Fruit fly (Drosophila melanogaster) whole organism, embryonic: Measurements from ENCODE around the gene CG42449.

Source experiments
- Abd-B ChIP-seq: fragments of 200-800 bp; sonication (Bioruptor generic); optimal IDR thresholded peaks from 2 replicates; lab custom pipeline; 2018; ENCODE audit warnings: missing biosample characterization, mild to moderate bottlenecking, missing genetic modification characterization, moderate library complexity
- Atf3 ChIP-seq: fragments of 200-800 bp; sonication (Bioruptor generic); optimal IDR thresholded peaks from 3 replicates; lab custom pipeline; 2016; ENCODE audit warnings: missing biosample characterization, missing genetic modification characterization
- Atf6 ChIP-seq: fragments of 200-800 bp; sonication (Bioruptor generic); IDR thresholded peaks from 2 replicates; pipeline ENCODE4 v1.3.6; 2022; ENCODE audit warnings: missing biosample characterization, missing genetic modification characterization
- BEAF-32 ChIP-seq: fragments of 200-800 bp; sonication (Bioruptor generic); optimal IDR thresholded peaks from 3 replicates; lab custom pipeline; 2017; ENCODE audit warnings: missing biosample characterization, missing genetic modification characterization, mild to moderate bottlenecking, moderate library complexity, missing genetic modification reagents
- CG10267 ChIP-seq: fragments of 200-800 bp; sonication (Bioruptor generic); optimal IDR thresholded peaks from 2 replicates; lab custom pipeline; 2018; ENCODE audit warnings: missing biosample characterization, mild to moderate bottlenecking, missing genetic modification characterization, moderate library complexity
- CG10366 ChIP-seq: fragments of 200-800 bp; sonication (Bioruptor generic); IDR thresholded peaks from 2 replicates; pipeline ENCODE4 v1.3.6; 2022; ENCODE audit warnings: missing biosample characterization, missing genetic modification characterization
- CG10959 ChIP-seq: fragments of 200-800 bp; sonication (Bioruptor generic); IDR thresholded peaks from 2 replicates; pipeline ENCODE4 v1.3.6; 2022; ENCODE audit warnings: missing biosample characterization, missing genetic modification characterization
- CG11093 ChIP-seq: fragments of 200-800 bp; sonication (Bioruptor generic); IDR thresholded peaks from 3 replicates; pipeline ENCODE4 v1.3.6; 2022; ENCODE audit warnings: missing biosample characterization, missing genetic modification characterization
- CG11398 ChIP-seq: fragments of 200-800 bp; sonication (Bioruptor generic); optimal IDR thresholded peaks from 2 replicates; lab custom pipeline; 2016; ENCODE audit warnings: missing biosample characterization, missing genetic modification characterization
- CG14050 ChIP-seq: fragments of 200-800 bp; sonication (Bioruptor generic); IDR thresholded peaks from 3 replicates; pipeline ENCODE4 v1.3.6; 2022; ENCODE audit warnings: missing biosample characterization, missing genetic modification characterization
- CG15696 ChIP-seq: fragments of 200-800 bp; sonication (Bioruptor generic); optimal IDR thresholded peaks from 2 replicates; lab custom pipeline; 2019; ENCODE audit warnings: missing biosample characterization, mild to moderate bottlenecking, missing genetic modification characterization, moderate library complexity
- CG1647 ChIP-seq: fragments of 200-800 bp; sonication (Bioruptor generic); optimal IDR thresholded peaks from 3 replicates; lab custom pipeline; 2016; ENCODE audit warnings: missing biosample characterization, missing genetic modification characterization
- CG16813 ChIP-seq: fragments of 200-800 bp; sonication (Bioruptor generic); IDR thresholded peaks from 3 replicates; pipeline ENCODE4 v1.3.6; 2022; ENCODE audit warnings: missing biosample characterization, missing genetic modification characterization; ENCODE audit not compliant: partially characterized antibody
- CG17568 ChIP-seq: fragments of 200-800 bp; sonication (Bioruptor generic); optimal IDR thresholded peaks from 2 replicates; lab custom pipeline; 2018; ENCODE audit warnings: missing biosample characterization, mild to moderate bottlenecking, missing genetic modification characterization, moderate library complexity
- CG17802 ChIP-seq: fragments of 200-800 bp; sonication (Bioruptor generic); optimal IDR thresholded peaks from 2 replicates; lab custom pipeline; 2018; ENCODE audit warnings: missing biosample characterization, mild to moderate bottlenecking, missing genetic modification characterization, moderate library complexity
- CG1832 ChIP-seq: fragments of 200-800 bp; sonication (Bioruptor generic); optimal IDR thresholded peaks from 2 replicates; lab custom pipeline; 2017; ENCODE audit warnings: missing biosample characterization, mild to moderate bottlenecking, missing genetic modification characterization, inconsistent platforms
- CG2199 ChIP-seq: fragments of 200-800 bp; sonication (Bioruptor generic); IDR thresholded peaks from 3 replicates; pipeline ENCODE4 v1.3.6; 2022; ENCODE audit warnings: missing biosample characterization, missing genetic modification characterization
- CG2712 ChIP-seq: fragments of 200-800 bp; optimal IDR thresholded peaks from 3 replicates; lab custom pipeline; 2019; ENCODE audit warnings: missing biosample characterization, mild to moderate bottlenecking, missing genetic modification characterization, moderate library complexity
- CG4854 ChIP-seq: fragments of 200-800 bp; sonication (Bioruptor generic); optimal IDR thresholded peaks from 2 replicates; lab custom pipeline; 2016; ENCODE audit warnings: missing biosample characterization, missing genetic modification characterization, inconsistent platforms
- CG7963 ChIP-seq: fragments of 200-800 bp; sonication (Bioruptor generic); IDR thresholded peaks from 3 replicates; pipeline ENCODE4 v1.3.6; 2022; ENCODE audit warnings: missing biosample characterization, missing genetic modification characterization; ENCODE audit not compliant: partially characterized antibody
- CG8765 ChIP-seq: fragments of 200-800 bp; sonication (Bioruptor generic); IDR thresholded peaks from 2 replicates; pipeline ENCODE4 v1.3.6; 2022; ENCODE audit warnings: missing biosample characterization, missing genetic modification characterization
- CG9215 ChIP-seq: fragments of 200-800 bp; sonication (Bioruptor generic); IDR thresholded peaks from 2 replicates; pipeline ENCODE4 v1.3.6; 2022; ENCODE audit warnings: missing biosample characterization, missing genetic modification characterization
- CkIIα-i1 ChIP-seq: fragments of 200-800 bp; sonication (Bioruptor generic); IDR thresholded peaks from 2 replicates; pipeline ENCODE4 v1.3.6; 2022; ENCODE audit warnings: missing biosample characterization, missing genetic modification characterization
- Dad ChIP-seq: fragments of 200-800 bp; sonication (Bioruptor generic); optimal IDR thresholded peaks from 3 replicates; lab custom pipeline; 2016; ENCODE audit warnings: missing biosample characterization, missing genetic modification characterization
- Dip2 ChIP-seq: fragments of 200-800 bp; sonication (Bioruptor generic); IDR thresholded peaks from 2 replicates; pipeline ENCODE4 v1.3.6; 2022; ENCODE audit warnings: missing biosample characterization, missing genetic modification characterization
- Doc2 ChIP-seq: fragments of 200-800 bp; sonication (Bioruptor generic); IDR thresholded peaks from 2 replicates; pipeline ENCODE4 v1.3.6; 2022; ENCODE audit warnings: missing biosample characterization, missing genetic modification characterization
- Fer3 ChIP-seq: fragments of 200-800 bp; sonication (Bioruptor generic); optimal IDR thresholded peaks from 2 replicates; lab custom pipeline; 2018; ENCODE audit warnings: missing biosample characterization, mild to moderate bottlenecking, missing genetic modification characterization, moderate library complexity
- GATAe ChIP-seq: fragments of 200-800 bp; sonication (Bioruptor generic); conservative IDR thresholded peaks from 2 replicates; pipeline ENCODE4 v1.3.6; 2022; ENCODE audit warnings: missing biosample characterization, missing genetic modification characterization
- Hr39 ChIP-seq: fragments of >200 bp; optimal IDR thresholded peaks from 2 replicates; lab custom pipeline; 2017
- Lim3 ChIP-seq: fragments of 200-800 bp; sonication (Bioruptor generic); IDR thresholded peaks from 2 replicates; pipeline ENCODE4 v1.3.6; 2022; ENCODE audit warnings: missing biosample characterization, missing genetic modification characterization
- Oaz ChIP-seq: fragments of 200-800 bp; sonication (Bioruptor generic); IDR thresholded peaks from 2 replicates; pipeline ENCODE4 v1.3.6; 2022; ENCODE audit warnings: missing biosample characterization, missing genetic modification characterization
- Spps ChIP-seq: fragments of 200-800 bp; sonication (Bioruptor generic); optimal IDR thresholded peaks from 2 replicates; lab custom pipeline; 2018; ENCODE audit warnings: missing biosample characterization, mild to moderate bottlenecking, missing genetic modification characterization
- Sry-δ ChIP-seq: fragments of 200-800 bp; sonication (Bioruptor generic); optimal IDR thresholded peaks from 2 replicates; lab custom pipeline; 2016; ENCODE audit warnings: missing biosample characterization, missing genetic modification characterization
- Trl ChIP-seq, 3 experiments: fragments of >200 bp in 2 of 3; fragments of 200-800 bp in 1 of 3; sonication (Bioruptor generic) in 1 of 3; optimal IDR thresholded peaks; 2 replicates in 1 of 3; 3 replicates in 2 of 3; lab custom pipeline; 2016 to 2017; ENCODE audit warnings: missing biosample characterization in 1 of 3, missing genetic modification characterization in 1 of 3
- bab2 ChIP-seq: fragments of 200-800 bp; sonication (Bioruptor generic); optimal IDR thresholded peaks from 2 replicates; lab custom pipeline; 2016; ENCODE audit warnings: missing biosample characterization, missing genetic modification characterization
- cg ChIP-seq: fragments of 200-800 bp; sonication (Bioruptor generic); optimal IDR thresholded peaks from 3 replicates; lab custom pipeline; 2019; ENCODE audit warnings: missing biosample characterization, mild to moderate bottlenecking, missing genetic modification characterization, moderate library complexity
- chn ChIP-seq: fragments of 200-800 bp; sonication (Bioruptor generic); optimal IDR thresholded peaks from 2 replicates; lab custom pipeline; 2016; ENCODE audit warnings: missing biosample characterization, missing genetic modification characterization
- crp ChIP-seq, 2 experiments: fragments of 200-800 bp; sonication (Bioruptor generic); optimal IDR thresholded peaks; 2 replicates in 1 of 2; 3 replicates in 1 of 2; lab custom pipeline; 2017; ENCODE audit warnings: missing biosample characterization in 2 of 2, missing genetic modification characterization in 2 of 2, mild to moderate bottlenecking in 1 of 2, moderate library complexity in 1 of 2
- da ChIP-seq: fragments of 200-800 bp; sonication (Bioruptor generic); optimal IDR thresholded peaks from 2 replicates; lab custom pipeline; 2016; ENCODE audit warnings: missing biosample characterization, missing genetic modification characterization
- danr ChIP-seq: fragments of 200-800 bp; sonication (Bioruptor generic); IDR thresholded peaks from 2 replicates; pipeline ENCODE4 v1.3.6; 2022; ENCODE audit warnings: missing biosample characterization, missing genetic modification characterization
- dysf ChIP-seq: fragments of 200-800 bp; sonication (Bioruptor generic); IDR thresholded peaks from 3 replicates; pipeline ENCODE4 v1.3.6; 2022; ENCODE audit warnings: missing biosample characterization, missing genetic modification characterization
- fd96Cb ChIP-seq: fragments of 200-800 bp; sonication (Bioruptor generic); optimal IDR thresholded peaks from 2 replicates; lab custom pipeline; 2018; ENCODE audit warnings: missing biosample characterization, mild to moderate bottlenecking, missing genetic modification characterization, moderate library complexity
- klu ChIP-seq: fragments of 200-800 bp; sonication (Bioruptor generic); IDR thresholded peaks from 2 replicates; pipeline ENCODE4 v1.3.6; 2022; ENCODE audit warnings: missing biosample characterization, missing genetic modification characterization
- lab ChIP-seq: fragments of 200-800 bp; sonication (Bioruptor generic); optimal IDR thresholded peaks from 3 replicates; lab custom pipeline; 2017; ENCODE audit warnings: missing biosample characterization, missing genetic modification characterization, mild to moderate bottlenecking, moderate library complexity, missing genetic modification reagents
- phol ChIP-seq: fragments of 200-800 bp; sonication (Bioruptor generic); optimal IDR thresholded peaks from 3 replicates; lab custom pipeline; 2018; ENCODE audit warnings: missing biosample characterization, mild to moderate bottlenecking, missing genetic modification characterization, moderate library complexity
- prd ChIP-seq, 3 experiments: fragments of >200 bp in 2 of 3; fragments of 200-800 bp in 1 of 3; sonication (Bioruptor generic) in 1 of 3; optimal IDR thresholded peaks in 2 of 3; IDR thresholded peaks in 1 of 3; 2 replicates in 2 of 3; 3 replicates in 1 of 3; pipeline versions ENCODE4 v1.3.6 to Lab custom; 2017 to 2022; ENCODE audit warnings: missing biosample characterization in 1 of 3, missing genetic modification characterization in 1 of 3
- run ChIP-seq: fragments of 200-800 bp; sonication (Bioruptor generic); optimal IDR thresholded peaks from 3 replicates; lab custom pipeline; 2018; ENCODE audit warnings: missing biosample characterization, mild to moderate bottlenecking, missing genetic modification characterization
- tup ChIP-seq: fragments of 200-800 bp; sonication (Bioruptor generic); optimal IDR thresholded peaks from 2 replicates; lab custom pipeline; 2016; ENCODE audit warnings: missing biosample characterization, mild to moderate bottlenecking, missing genetic modification characterization, moderate library complexity
- usp ChIP-seq: fragments of >200 bp; optimal IDR thresholded peaks from 2 replicates; lab custom pipeline; 2017; ENCODE audit warnings: missing biosample characterization, missing genetic modification characterization

Gene CG42449

dm6 chrX:5679079-5679932 lies 3.7 kb upstream of the CG42449 start:
- no peak for TF ChIP-seq CG17802 (tag; lab: Kevin White, UChicago)
- TF ChIP-seq CG17568 (GFP tag; lab: Kevin White, UChicago), result no peak
- no peak for TF ChIP-seq Sry-δ (GFP tag; lab: Kevin White, UChicago)
- TF ChIP-seq Fer3, result peak; percentile 16
- no peak for TF ChIP-seq klu (GFP tag; lab: Robert Waterston, UW)
- TF ChIP-seq CG10267 (tag; lab: Kevin White, UChicago), result peak; percentile 51
- TF ChIP-seq Abd-B (GFP tag; lab: Kevin White, UChicago), result peak; percentile 29
- TF ChIP-seq Dip2, result no peak
- TF ChIP-seq da (GFP tag; lab: Kevin White, UChicago), result peak; percentile 8
- TF ChIP-seq CkIIα-i1 (GFP tag; lab: Robert Waterston, UW), result no peak
- TF ChIP-seq CG1832 (GFP tag; lab: Kevin White, UChicago), result no peak
- TF ChIP-seq chn (GFP tag; lab: Kevin White, UChicago), result peak; percentile 40
- no peak for TF ChIP-seq GATAe
- TF ChIP-seq phol (tag; lab: Kevin White, UChicago), result peak; percentile 72
- TF ChIP-seq Atf6 (GFP tag; lab: Robert Waterston, UW), result no peak
- TF ChIP-seq CG2712 (tag; lab: Kevin White, UChicago), result peak; percentile 69
- TF ChIP-seq CG7963 (GFP tag; lab: Robert Waterston, UW), result no peak
- no peak for TF ChIP-seq run (tag; lab: Kevin White, UChicago)
- peak; percentile 41 for TF ChIP-seq CG15696 (tag; lab: Kevin White, UChicago)
- no peak for TF ChIP-seq Lim3 (GFP tag; lab: Robert Waterston, UW)
- no peak for TF ChIP-seq CG9215 (GFP tag; lab: Robert Waterston, UW)
- TF ChIP-seq CG11398, result peak; percentile 47
- no peak for TF ChIP-seq prd (optimal IDR thresholded peaks at IDR 0.05; lab: Kevin White, UChicago)
- peak; percentile 67; the same call in 2 of the 3 replicates for TF ChIP-seq prd (GFP tag; IDR thresholded peaks at IDR 0.05; lab: Robert Waterston, UW)
- no peak for TF ChIP-seq dysf (GFP tag; lab: Robert Waterston, UW)
- TF ChIP-seq tup (GFP tag; lab: Kevin White, UChicago), result no peak
- TF ChIP-seq CG14050 (GFP tag; lab: Robert Waterston, UW), result no peak
- peak; percentile 61 for TF ChIP-seq Spps (tag; lab: Kevin White, UChicago)
- 0 out of 3 replicates have a peak, but pooled peaks have one; percentile 52 for TF ChIP-seq CG11093 (GFP tag; lab: Robert Waterston, UW)
- TF ChIP-seq Doc2 (GFP tag; lab: Robert Waterston, UW), result no peak
- no peak for TF ChIP-seq CG1647
- no peak for TF ChIP-seq CG16813
- no peak for TF ChIP-seq Trl (optimal IDR thresholded peaks at IDR 0.05; lab: Kevin White, UChicago)
- TF ChIP-seq Trl (GFP tag; optimal IDR thresholded peaks at IDR 0.05; lab: Kevin White, UChicago), result peak; percentile 29
- peak; percentile 65 for TF ChIP-seq fd96Cb (tag; lab: Kevin White, UChicago)
- peak; percentile 71 for TF ChIP-seq cg (GFP tag; lab: Kevin White, UChicago)
- no peak for TF ChIP-seq Dad
- peak; percentile 29 for TF ChIP-seq Atf3
- TF ChIP-seq usp (GFP tag; lab: Kevin White, UChicago), result no peak
- no peak for TF ChIP-seq crp (GFP tag; optimal IDR thresholded peaks at IDR 0.05; lab: Kevin White, UChicago)
- TF ChIP-seq CG10366, result no peak
- TF ChIP-seq BEAF-32 (GFP tag; lab: Kevin White, UChicago), result no peak
- 0 out of 2 replicates have a peak, but pooled peaks have one; percentile 8 for TF ChIP-seq CG10959 (GFP tag; lab: Robert Waterston, UW)
- TF ChIP-seq CG2199, result no peak
- TF ChIP-seq bab2, result peak; percentile 21
- TF ChIP-seq Oaz (GFP tag; lab: Robert Waterston, UW), result no peak
- no peak for TF ChIP-seq lab (GFP tag; lab: Kevin White, UChicago)
- TF ChIP-seq CG4854 (GFP tag; lab: Kevin White, UChicago), result no peak
- TF ChIP-seq Hr39 (lab: Kevin White, UChicago), result no peak
- no peak for TF ChIP-seq CG8765 (GFP tag; lab: Robert Waterston, UW)
- TF ChIP-seq danr, result no peak
